Fruit fly (Drosophila melanogaster): ENCODE measurements around the gene CG42570.

- TF ChIP-seq toe (GFP tag; optimal IDR thresholded peaks at IDR 0.05) (no peak), CG7045 (GFP tag; optimal IDR thresholded peaks at IDR 0.05) (no peak)
Observed at dm6 chr3L:15711164-15711563, 6.5 kb upstream of the CG42570 start.
